Worm (Caenorhabditis elegans): Measurements from ENCODE around the gene otub-4.
A peak's percentile ranks its signal among the peaks of the same experiment; 100 is the strongest.

The otub-4 gene

ce11 chrIV:3384593-3384992 lies 6.7 kb upstream of the otub-4 start (continued):
- TF ChIP-seq set-16 (GFP tag; IDR thresholded peaks at IDR 0.05) (peak; percentile 86), zip-11 (GFP tag; IDR thresholded peaks at IDR 0.05) (no peak), hif-1 (tag; optimal IDR thresholded peaks at IDR 0.05) (peak; percentile 54 to 86), lin-38 (GFP tag; IDR thresholded peaks at IDR 0.05) (peak; percentile 87), F37D6.2 (tag; optimal IDR thresholded peaks at IDR 0.05) (peak; percentile 79), F44E2.7 (GFP tag; IDR thresholded peaks at IDR 0.05) (no peak), spr-3 (GFP tag; optimal IDR thresholded peaks at IDR 0.05) (peak; percentile 39), mep-1 (tag; optimal IDR thresholded peaks at IDR 0.05) (peak; percentile 91), zag-1 (tag; optimal IDR thresholded peaks at IDR 0.05) (no peak), T26A8.4 (GFP tag; IDR thresholded peaks at IDR 0.05) (peak; percentile 92), nhr-6 (tag; optimal IDR thresholded peaks at IDR 0.05) (peak; percentile 73)

DNA sequence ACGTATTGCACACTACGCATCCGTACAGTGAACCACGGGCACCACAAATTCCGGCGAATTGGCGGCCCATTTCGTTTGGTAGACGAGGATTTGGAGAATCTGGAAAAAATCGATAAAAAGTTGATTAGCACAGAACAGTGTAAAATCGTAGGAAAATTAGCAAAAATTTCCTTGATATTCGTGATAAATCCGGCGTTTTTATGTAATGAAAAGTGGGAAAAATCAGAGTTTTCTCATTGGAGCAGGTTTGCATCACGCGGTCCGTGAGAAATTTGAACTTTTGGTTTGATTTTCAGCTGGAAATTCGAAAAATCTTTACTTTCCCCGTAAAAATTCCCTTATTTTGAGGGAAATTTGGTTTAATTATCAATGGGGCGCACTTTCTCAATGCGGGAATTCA lies 6.1 kb upstream of the otub-4 start, which contains the start of gene B0546.4:
B0546.4 (minus strand) TSS at position 101 of the 400 bp plus-strand sequence.
- TF ChIP-seq ceh-62 (tag; optimal IDR thresholded peaks at IDR 0.05) (no peak), ztf-7 (tag; optimal IDR thresholded peaks at IDR 0.05) (no peak), skn-1 (tag; optimal IDR thresholded peaks at IDR 0.05) (no peak), Y105C5A.15 (GFP tag; IDR thresholded peaks at IDR 0.05) (no peak), nhr-111 (GFP tag; optimal IDR thresholded peaks at IDR 0.05) (no peak), hmg-1.1 (GFP tag; IDR thresholded peaks at IDR 0.05) (no peak), R02D3.7 (tag; optimal IDR thresholded peaks at IDR 0.05) (no peak), egl-27 (tag; optimal IDR thresholded peaks at IDR 0.05) (no peak), dve-1 (tag; optimal IDR thresholded peaks at IDR 0.05; ENCODE audit: insufficient read depth) (no peak), duxl-1 (tag; optimal IDR thresholded peaks at IDR 0.05; ENCODE audit: poor library complexity) (no peak), gei-8 (GFP tag; optimal IDR thresholded peaks at IDR 0.05) (no peak), lin-39 (tag; optimal IDR thresholded peaks at IDR 0.05) (no peak)

ce11 chrIV:3383203-3383602 lies 5.3 kb upstream of the otub-4 start:
- TF ChIP-seq lsy-2 (tag; optimal IDR thresholded peaks at IDR 0.05) (peak in 1 of 2 experiments; percentile 5), T20F7.1 (GFP tag; optimal IDR thresholded peaks at IDR 0.05) (peak; percentile 63), Y48G9A.11 (GFP tag; IDR thresholded peaks at IDR 0.05) (peak; percentile 54; the same call in 1 of the 2 replicates), snpc-4 (tag; optimal IDR thresholded peaks at IDR 0.05) (no peak), nhr-42 (GFP tag; IDR thresholded peaks at IDR 0.05) (no peak), aha-1 (tag) (peak; percentile 59), madf-9 (GFP tag; conservative IDR thresholded peaks at IDR 0.05) (no peak)

DNA sequence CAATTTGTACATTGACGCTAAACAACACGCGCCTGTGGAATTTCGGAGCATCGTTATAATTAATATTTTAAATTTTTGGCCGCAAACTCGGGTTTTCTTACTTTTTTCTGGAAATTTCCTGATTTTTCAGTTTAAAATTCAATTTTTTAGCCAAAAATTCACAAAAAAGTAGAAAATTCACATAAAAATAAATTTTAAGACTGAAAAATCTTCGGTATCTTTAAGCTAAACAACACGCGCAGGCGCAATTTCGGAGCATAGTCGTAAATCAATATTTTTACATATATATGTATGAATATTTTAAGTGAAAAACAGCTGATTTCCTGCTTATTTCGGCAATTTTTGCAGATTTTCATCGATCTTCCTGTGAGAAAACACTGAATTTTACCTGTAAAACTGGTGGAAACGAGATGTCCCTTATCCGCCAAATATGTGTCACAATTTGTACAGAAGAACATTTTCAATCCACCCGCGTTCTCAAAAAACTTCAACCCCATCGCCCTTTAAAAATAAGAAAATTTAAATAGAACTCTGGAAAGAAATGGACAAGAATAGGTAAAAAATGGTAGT lies 4.5 kb upstream of the otub-4 start, which contains the start of gene B0546.3:
B0546.3 (minus strand) TSS at position 504 of the 570 bp plus-strand sequence.
- TF ChIP-seq hlh-30 (tag; optimal IDR thresholded peaks at IDR 0.05; ENCODE audit: insufficient read depth): no peak
- peak; percentile 60; the same call in 1 of the 2 replicates for TF ChIP-seq T26A8.4 (GFP tag; IDR thresholded peaks at IDR 0.05)
- no peak for TF ChIP-seq mep-1 (tag; optimal IDR thresholded peaks at IDR 0.05)
- no peak for TF ChIP-seq ceh-20 (GFP tag; IDR thresholded peaks at IDR 0.05)
- peak; percentile 27 for TF ChIP-seq dve-1 (tag; optimal IDR thresholded peaks at IDR 0.05; ENCODE audit: insufficient read depth)
- peak; percentile 78 for TF ChIP-seq T20F7.1 (GFP tag; optimal IDR thresholded peaks at IDR 0.05)
- TF ChIP-seq lsy-2 (tag; optimal IDR thresholded peaks at IDR 0.05): peak in 1 of 2 experiments; percentile 18
- no peak for TF ChIP-seq spr-1 (tag; optimal IDR thresholded peaks at IDR 0.05)
- TF ChIP-seq ama-1 (optimal IDR thresholded peaks at IDR 0.05): peak; percentile 58
- peak; percentile 43 for TF ChIP-seq lin-38 (GFP tag; IDR thresholded peaks at IDR 0.05)
- TF ChIP-seq daf-16 (GFP tag; optimal IDR thresholded peaks at IDR 0.05): no peak
- TF ChIP-seq daf-16 (tag; optimal IDR thresholded peaks at IDR 0.05): peak; percentile 6
- TF ChIP-seq rbr-2 (tag; optimal IDR thresholded peaks at IDR 0.05): no peak
- peak; percentile 22; the same call in 1 of the 2 replicates for TF ChIP-seq Y48G9A.11 (GFP tag; IDR thresholded peaks at IDR 0.05)
- TF ChIP-seq zfp-3 (GFP tag; conservative IDR thresholded peaks at IDR 0.05): 0 out of 2 replicates have a peak, but pooled peaks have one; percentile 31
- TF ChIP-seq nhr-102 (tag; optimal IDR thresholded peaks at IDR 0.05): peak; percentile 6
- peak; percentile 43 for TF ChIP-seq sdz-12 (GFP tag; optimal IDR thresholded peaks at IDR 0.05)

All from whole organism, L4 larva.